Worm (Caenorhabditis elegans): ENCODE results near the gene T16G1.9.

The T16G1.9 gene

ce11 chrV:12924128-12924527 is 26.5 kb downstream of the T16G1.9 start, which contains the start of gene pqn-67:
pqn-67 (plus strand) TSS chrV:12924428.
- no peak for TF ChIP-seq aptf-2 (GFP tag; conservative IDR thresholded peaks at IDR 0.05)

- TF ChIP-seq rec-8 (tag; optimal IDR thresholded peaks at IDR 0.05): no peak
- no peak for TF ChIP-seq fkh-3 (tag; optimal IDR thresholded peaks at IDR 0.05)
- TF ChIP-seq ztf-3 (GFP tag; optimal IDR thresholded peaks at IDR 0.05): no peak
- no peak for TF ChIP-seq ztf-22 (GFP tag; optimal IDR thresholded peaks at IDR 0.05)
- TF ChIP-seq nhr-179 (tag; optimal IDR thresholded peaks at IDR 0.05): no peak
- TF ChIP-seq nhr-80 (tag; optimal IDR thresholded peaks at IDR 0.05): no peak
- no peak for TF ChIP-seq rpc-1 (optimal IDR thresholded peaks at IDR 0.05)
- no peak for TF ChIP-seq rpc-1 (tag; optimal IDR thresholded peaks at IDR 0.05)
- TF ChIP-seq hmg-20 (GFP tag; IDR thresholded peaks at IDR 0.05): no peak
- no peak for TF ChIP-seq B0035.1 (tag; optimal IDR thresholded peaks at IDR 0.05)
- no peak for TF ChIP-seq nhr-27 (tag; optimal IDR thresholded peaks at IDR 0.05)
These were observed 28.4 kb downstream of the T16G1.9 start, which contains the start of gene dhrs-4 for ce11 chrV:12922308-12922707. dhrs-4 (plus strand) TSS chrV:12922608.

ce11 chrV:12921680-12922079 is 29.0 kb downstream of the T16G1.9 start:
- TF ChIP-seq cebp-1 (GFP tag; IDR thresholded peaks at IDR 0.05): peak; percentile 52; the same call in 1 of the 2 replicates
- TF ChIP-seq cebp-1 (tag; optimal IDR thresholded peaks at IDR 0.05): peak; percentile 63
- peak; percentile 80 for TF ChIP-seq nhr-80 (tag; optimal IDR thresholded peaks at IDR 0.05)
- TF ChIP-seq let-607 (tag; optimal IDR thresholded peaks at IDR 0.05): no peak

ce11 chrV:12919705-12920104 is 31.0 kb downstream of the T16G1.9 start, which contains the start of gene lipl-1:
lipl-1 (plus strand) TSS chrV:12919986.
- TF ChIP-seq C06A6.2 (GFP tag; conservative IDR thresholded peaks at IDR 0.05): no peak
- TF ChIP-seq madf-10 (tag; optimal IDR thresholded peaks at IDR 0.05): no peak
- no peak for TF ChIP-seq die-1 (tag; optimal IDR thresholded peaks at IDR 0.05)
- TF ChIP-seq lsy-27 (tag; optimal IDR thresholded peaks at IDR 0.05; ENCODE audit: borderline replicate concordance, insufficient read depth): no peak
- TF ChIP-seq nhr-80 (tag; optimal IDR thresholded peaks at IDR 0.05): peak; percentile 35
- no peak for TF ChIP-seq ceh-100 (GFP tag; IDR thresholded peaks at IDR 0.05)
- no peak for TF ChIP-seq ceh-79 (tag; optimal IDR thresholded peaks at IDR 0.05)
- no peak for TF ChIP-seq pha-4 (tag; optimal IDR thresholded peaks at IDR 0.05)
- no peak for TF ChIP-seq sdz-38 (tag; optimal IDR thresholded peaks at IDR 0.05)

- TF ChIP-seq nhr-80 (tag; optimal IDR thresholded peaks at IDR 0.05): peak; percentile 56
- TF ChIP-seq tbp1 (GFP tag; optimal IDR thresholded peaks at IDR 0.05): peak; percentile 14
- TF ChIP-seq let-607 (tag; optimal IDR thresholded peaks at IDR 0.05): peak in 1 of 2 experiments; percentile 21
- TF ChIP-seq hmg-1.2 (GFP tag; IDR thresholded peaks at IDR 0.05): peak; percentile 20; the same call in 1 of the 2 replicates
- no peak for TF ChIP-seq ztf-25 (GFP tag; IDR thresholded peaks at IDR 0.05)
These were observed 41.0 kb downstream of the T16G1.9 start, which contains the start of gene nid-1 for ce11 chrV:12909544-12910157. nid-1 (plus strand) TSS chrV:12910107.

ce11 chrV:12908614-12909013 is 42.0 kb downstream of the T16G1.9 start:
- peak in 1 of 2 experiments; percentile 37 for TF ChIP-seq let-607 (tag; optimal IDR thresholded peaks at IDR 0.05)
- no peak for TF ChIP-seq K12H6.12 (tag; optimal IDR thresholded peaks at IDR 0.05)
- TF ChIP-seq nhr-80 (tag; optimal IDR thresholded peaks at IDR 0.05): peak; percentile 56

- TF ChIP-seq dox-1 (GFP tag; IDR thresholded peaks at IDR 0.05) (no peak), C17E4.6 (GFP tag; IDR thresholded peaks at IDR 0.05) (no peak), atf-7 (tag; optimal IDR thresholded peaks at IDR 0.05) (no peak), B0019.2 (GFP tag; conservative IDR thresholded peaks at IDR 0.05) (no peak), lsl-1 (GFP tag; optimal IDR thresholded peaks at IDR 0.05) (no peak), madf-8 (GFP tag; conservative IDR thresholded peaks at IDR 0.05) (no peak), B0336.3 (GFP tag; IDR thresholded peaks at IDR 0.05) (no peak), ztf-18 (tag; optimal IDR thresholded peaks at IDR 0.05) (no peak), nhr-90 (tag; optimal IDR thresholded peaks at IDR 0.05) (no peak), lsy-27 (tag; optimal IDR thresholded peaks at IDR 0.05; ENCODE audit: borderline replicate concordance, insufficient read depth) (no peak), fkh-3 (tag; optimal IDR thresholded peaks at IDR 0.05) (no peak), hlh-12 (tag; optimal IDR thresholded peaks at IDR 0.05) (no peak), nhr-27 (tag; optimal IDR thresholded peaks at IDR 0.05) (no peak), ceh-100 (GFP tag; IDR thresholded peaks at IDR 0.05) (no peak)
These were observed 43.2 kb downstream of the T16G1.9 start for ce11 chrV:12907436-12907835.

All from whole organism, young adult.